Worm (Caenorhabditis elegans) whole organism, L2 larva: Measurements from ENCODE around the gene tag-275.

Source experiments
- alr-1 ChIP-seq: fragments of 150-350 bp; optimal IDR thresholded peaks from 2 replicates; lab custom pipeline; 2014; ENCODE audit warnings: missing biosample characterization, missing genetic modification characterization
- elt-1 ChIP-seq: fragments of 150-350 bp; optimal IDR thresholded peaks from 2 replicates; lab custom pipeline; 2014; ENCODE audit warnings: missing biosample characterization, missing genetic modification characterization
- fos-1 ChIP-seq: fragments of 150-350 bp; optimal IDR thresholded peaks from 2 replicates; lab custom pipeline; 2014; ENCODE audit warnings: missing biosample characterization, missing genetic modification characterization
- nhr-237 ChIP-seq: fragments of 150-350 bp; optimal IDR thresholded peaks from 2 replicates; lab custom pipeline; 2014; ENCODE audit warnings: missing biosample characterization, missing genetic modification characterization
- skn-1 ChIP-seq: sonication (generic microtip); optimal IDR thresholded peaks from 2 replicates; lab custom pipeline; 2017; ENCODE audit warnings: missing biosample characterization, missing genetic modification characterization
- snpc-4 ChIP-seq: fragments of 150-350 bp; optimal IDR thresholded peaks from 2 replicates; lab custom pipeline; 2014; ENCODE audit warnings: missing biosample characterization, missing genetic modification characterization

- no peak for TF ChIP-seq nhr-237 (tag; lab: Kevin White, UChicago)
- no peak for TF ChIP-seq fos-1 (tag; lab: Kevin White, UChicago)
- TF ChIP-seq skn-1 (tag; lab: Kevin White, UChicago): no peak
- TF ChIP-seq snpc-4: no peak
- TF ChIP-seq elt-1: no peak
- no peak for TF ChIP-seq alr-1 (tag; lab: Kevin White, UChicago)
These were observed 34.8 kb downstream of the tag-275 start, which contains the start of gene C15H9.3 for ce11 chrX:6115502-6115901.
